Fruit fly (Drosophila melanogaster) whole organism, adult: ENCODE results near the gene upSET.

ENCODE experiments used
- CG11617 ChIP-seq: fragments of 200-800 bp; sonication (Bioruptor generic); optimal IDR thresholded peaks from 2 replicates; lab custom pipeline; 2017; ENCODE audit warnings: mild to moderate bottlenecking, missing biosample characterization, missing genetic modification reagents, missing genetic modification characterization
- CG33017 ChIP-seq: fragments of 200-800 bp; sonication (Bioruptor generic); optimal IDR thresholded peaks from 2 replicates; lab custom pipeline; 2018; ENCODE audit warnings: missing biosample characterization, mild to moderate bottlenecking, missing genetic modification characterization, moderate library complexity
- CG5204 ChIP-seq: fragments of 200-800 bp; sonication (Bioruptor generic); optimal IDR thresholded peaks from 2 replicates; lab custom pipeline; 2016; ENCODE audit warnings: missing biosample characterization, missing genetic modification characterization
- CG7045 ChIP-seq: fragments of 200-800 bp; sonication (Bioruptor generic); optimal IDR thresholded peaks from 2 replicates; lab custom pipeline; 2017; ENCODE audit warnings: missing biosample characterization, mild to moderate bottlenecking, missing genetic modification characterization
- CG7101 ChIP-seq: fragments of 200-800 bp; sonication (Bioruptor generic); optimal IDR thresholded peaks from 2 replicates; lab custom pipeline; 2018; ENCODE audit warnings: missing biosample characterization, mild to moderate bottlenecking, missing genetic modification characterization, moderate library complexity
- Crg-1 ChIP-seq: fragments of 200-800 bp; sonication (Bioruptor generic); optimal IDR thresholded peaks from 2 replicates; lab custom pipeline; 2016; ENCODE audit warnings: missing biosample characterization, missing genetic modification characterization
- Hr96 ChIP-seq: fragments of 200-800 bp; sonication (Bioruptor generic); optimal IDR thresholded peaks from 2 replicates; lab custom pipeline; 2016; ENCODE audit warnings: missing biosample characterization, missing genetic modification characterization
- Mnt ChIP-seq: fragments of 200-800 bp; sonication (Bioruptor generic); optimal IDR thresholded peaks from 2 replicates; lab custom pipeline; 2016; ENCODE audit warnings: missing biosample characterization, mild to moderate bottlenecking, missing genetic modification characterization
- bab1 ChIP-seq: fragments of 200-800 bp; sonication (Bioruptor generic); optimal IDR thresholded peaks from 3 replicates; lab custom pipeline; 2019; ENCODE audit warnings: missing biosample characterization, mild to moderate bottlenecking, missing genetic modification characterization, moderate library complexity
- kay ChIP-seq: fragments of 200-800 bp; sonication (Bioruptor generic); peaks from one replicate; lab custom pipeline; 2016; ENCODE audit warnings: missing biosample characterization, missing genetic modification characterization, borderline replicate concordance
- ovo ChIP-seq: fragments of 200-800 bp; sonication (Bioruptor generic); optimal IDR thresholded peaks from 2 replicates; lab custom pipeline; 2016; ENCODE audit warnings: missing biosample characterization, missing genetic modification characterization
- pad ChIP-seq: fragments of 200-800 bp; sonication (Bioruptor generic); optimal IDR thresholded peaks from 3 replicates; lab custom pipeline; 2017; ENCODE audit warnings: missing biosample characterization, missing genetic modification characterization, mild to moderate bottlenecking, moderate library complexity, missing genetic modification reagents
- tj ChIP-seq: fragments of 200-800 bp; sonication (Bioruptor generic); optimal IDR thresholded peaks from 3 replicates; lab custom pipeline; 2017; ENCODE audit warnings: missing biosample characterization, mild to moderate bottlenecking, missing genetic modification characterization, moderate library complexity

DNA sequence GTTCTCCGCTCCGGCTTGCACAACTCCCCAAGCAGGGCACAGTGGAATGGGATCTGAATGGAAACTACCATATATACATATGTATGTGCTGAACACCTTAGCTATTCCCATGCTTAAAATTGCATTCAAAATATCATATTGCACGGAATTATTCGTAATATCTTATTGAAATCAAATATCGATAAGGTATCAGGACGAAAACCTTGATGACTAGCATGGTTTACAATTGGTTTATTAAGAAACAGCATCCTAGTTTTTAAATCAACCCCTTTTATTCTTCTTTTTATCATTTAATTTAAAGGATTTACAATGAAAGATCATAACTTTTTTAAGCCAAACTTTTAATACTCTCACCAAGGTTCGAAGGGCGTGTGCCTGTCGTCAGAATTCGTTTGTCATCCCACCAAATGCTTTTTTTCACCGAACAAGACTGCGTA, 53.4 kb downstream of the upSET start:
- TF ChIP-seq Mnt (GFP tag; lab: Kevin White, UChicago) (no peak), CG7101 (tag; lab: Kevin White, UChicago) (no peak), tj (no peak), CG33017 (tag; lab: Kevin White, UChicago) (no peak), CG7045 (GFP tag; lab: Kevin White, UChicago) (no peak), kay (no peak), CG5204 (GFP tag; lab: Kevin White, UChicago) (no peak), pad (GFP tag; lab: Kevin White, UChicago) (no peak), ovo (no peak), Crg-1 (no peak), Hr96 (GFP tag; lab: Kevin White, UChicago) (no peak), CG11617 (GFP tag; lab: Kevin White, UChicago) (no peak), bab1 (GFP tag; lab: Kevin White, UChicago) (no peak)
